Worm (Caenorhabditis elegans) whole organism, early embryonic: ENCODE results near the gene srh-141.

ENCODE experiments used
- ama-1 ChIP-seq: fragments of 150-350 bp; optimal IDR thresholded peaks from 2 replicates; lab custom pipeline; 2014
- ceh-13 ChIP-seq: fragments of 200-800 bp; sonication (Bioruptor generic); optimal IDR thresholded peaks from 2 replicates; lab custom pipeline; 2018; ENCODE audit warnings: mild to moderate bottlenecking, missing genetic modification characterization, missing compliant biosample characterization
- ceh-36 ChIP-seq: sonication (generic microtip); optimal IDR thresholded peaks from 2 replicates; lab custom pipeline; 2016; ENCODE audit warnings: missing genetic modification characterization, inconsistent platforms, missing compliant biosample characterization
- ets-7 ChIP-seq: sonication (generic microtip); optimal IDR thresholded peaks from 2 replicates; lab custom pipeline; 2016; ENCODE audit warnings: missing genotype, missing genetic modification characterization, missing compliant biosample characterization
- flt-1 ChIP-seq: fragments of 200-800 bp; sonication (Bioruptor generic); IDR thresholded peaks from 2 replicates; pipeline ENCODE4 v1.3.6; 2022; ENCODE audit warnings: missing genetic modification characterization, missing compliant biosample characterization
- hmbx-1 ChIP-seq: sonication (generic microtip); optimal IDR thresholded peaks from 2 replicates; lab custom pipeline; 2016; ENCODE audit warnings: mild to moderate bottlenecking, missing genetic modification characterization, missing compliant biosample characterization
- sea-1 ChIP-seq: fragments of 200-800 bp; sonication (Bioruptor generic); conservative IDR thresholded peaks from 2 replicates; pipeline ENCODE4 v1.3.6; 2022; ENCODE audit warnings: missing genetic modification characterization, missing compliant biosample characterization
- tbx-37 ChIP-seq: fragments of 200-800 bp; sonication (Bioruptor generic); conservative IDR thresholded peaks from 2 replicates; pipeline ENCODE4 v1.3.6; 2022; ENCODE audit warnings: missing genetic modification reagents, missing genetic modification characterization, missing compliant biosample characterization

DNA sequence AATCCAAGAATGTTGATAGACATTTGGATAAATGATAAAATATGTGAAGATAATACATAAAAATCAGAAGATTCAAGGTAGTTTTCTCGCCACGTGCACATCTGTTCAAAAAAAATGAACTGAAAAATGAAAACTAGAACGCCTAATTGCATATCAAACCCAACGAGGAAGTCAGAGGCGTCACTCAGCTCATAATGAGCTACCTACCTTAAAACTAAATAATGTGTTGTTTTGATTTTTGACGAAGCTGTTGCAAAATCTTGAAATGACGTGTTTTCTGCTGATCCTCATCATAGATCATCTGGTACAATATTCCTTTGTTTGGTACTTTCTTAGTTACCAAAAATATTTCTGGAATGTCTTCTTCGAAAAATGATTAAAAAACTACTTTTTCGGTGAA, 27.2 kb downstream of the srh-141 start, which contains the start of gene srh-138:
- TF ChIP-seq ama-1 (lab: Kevin White, UChicago): no peak
- no peak for TF ChIP-seq sea-1 (GFP tag; lab: Robert Waterston, UW)
- no peak for TF ChIP-seq hmbx-1 (tag; lab: Kevin White, UChicago)
- no peak for TF ChIP-seq flt-1 (GFP tag; lab: Robert Waterston, UW)
- no peak for TF ChIP-seq ets-7 (tag; lab: Kevin White, UChicago)
- no peak for TF ChIP-seq ceh-13 (GFP tag; lab: Kevin White, UChicago)
- TF ChIP-seq tbx-37 (GFP tag; lab: Robert Waterston, UW): no peak
- TF ChIP-seq ceh-36 (tag; lab: Kevin White, UChicago): no peak
